Fruit fly (Drosophila melanogaster): ENCODE measurements around the gene CG16704.

dm6 chr2L:3712949-3713416 lies 20.6 kb upstream of the CG16704 start, which contains the start of the genes CG31955 and CG2818:
- TF ChIP-seq Mnt (GFP tag; optimal IDR thresholded peaks at IDR 0.05) (no peak), CG7045 (GFP tag; optimal IDR thresholded peaks at IDR 0.05) (no peak), Crg-1 (GFP tag; optimal IDR thresholded peaks at IDR 0.05) (no peak), cnc (optimal IDR thresholded peaks at IDR 0.05) (no peak), cic (GFP tag; optimal IDR thresholded peaks at IDR 0.05) (no peak), CG12768 (GFP tag; optimal IDR thresholded peaks at IDR 0.05) (no peak), Clk (GFP tag; optimal IDR thresholded peaks at IDR 0.05) (no peak), pad (GFP tag; optimal IDR thresholded peaks at IDR 0.05) (peak; percentile 95), CG7101 (tag; optimal IDR thresholded peaks at IDR 0.05) (no peak), kay (GFP tag; ENCODE audit: borderline replicate concordance) (peak; percentile 96), CG1620 (GFP tag; optimal IDR thresholded peaks at IDR 0.05) (peak; percentile 6), toe (GFP tag; optimal IDR thresholded peaks at IDR 0.05) (peak; percentile 36)
